Worm (Caenorhabditis elegans) whole organism, L3 larva: Measurements from ENCODE around the gene ZC239.15.

Source experiments
- ZK546.5 ChIP-seq: sonication (generic microtip); optimal IDR thresholded peaks from 2 replicates; lab custom pipeline; 2017; ENCODE audit warnings: missing biosample characterization, missing genetic modification characterization
- ceh-16 ChIP-seq: sonication (generic microtip); optimal IDR thresholded peaks from 2 replicates; lab custom pipeline; 2017; ENCODE audit warnings: missing biosample characterization, missing genetic modification characterization
- ceh-28 ChIP-seq: fragments of 150-350 bp; optimal IDR thresholded peaks from 2 replicates; lab custom pipeline; 2014; ENCODE audit warnings: missing biosample characterization, missing genetic modification reagents, missing genetic modification characterization
- ceh-82 ChIP-seq: fragments of 150-350 bp; optimal IDR thresholded peaks from 2 replicates; lab custom pipeline; 2014; ENCODE audit warnings: missing biosample characterization, missing genetic modification characterization
- daf-12 ChIP-seq: fragments of 150-350 bp; optimal IDR thresholded peaks from 2 replicates; lab custom pipeline; 2014; ENCODE audit warnings: missing biosample characterization, missing genetic modification reagents, missing genetic modification characterization
- egl-27 ChIP-seq: sonication (generic microtip); optimal IDR thresholded peaks from 4 replicates; lab custom pipeline; 2017; ENCODE audit warnings: missing biosample characterization, missing genetic modification reagents, missing genetic modification characterization
- egl-5 ChIP-seq: fragments of 150-350 bp; optimal IDR thresholded peaks from 2 replicates; lab custom pipeline; 2017; ENCODE audit warnings: missing biosample characterization, missing genetic modification reagents, missing genetic modification characterization, inconsistent platforms
- elt-2 ChIP-seq: sonication (generic microtip); optimal IDR thresholded peaks from 2 replicates; lab custom pipeline; 2016; ENCODE audit warnings: missing genetic modification reagents, mild to moderate bottlenecking, missing genetic modification characterization, missing compliant biosample characterization
- elt-3 ChIP-seq, 3 experiments: fragments of 150-350 bp in 1 of 3; sonication (generic microtip) in 2 of 3; optimal IDR thresholded peaks; 2 replicates in 2 of 3; 4 replicates in 1 of 3; lab custom pipeline; 2014 to 2017; ENCODE audit warnings: missing biosample characterization in 3 of 3, missing genetic modification characterization in 3 of 3
- fkh-10 ChIP-seq: sonication (generic microtip); optimal IDR thresholded peaks from 2 replicates; lab custom pipeline; 2017; ENCODE audit warnings: missing biosample characterization, missing genetic modification reagents, missing genetic modification characterization
- fkh-2 ChIP-seq: fragments of 150-350 bp; optimal IDR thresholded peaks from 2 replicates; lab custom pipeline; 2014; ENCODE audit warnings: missing biosample characterization, missing genetic modification reagents, missing genetic modification characterization
- fos-1 ChIP-seq: fragments of 150-350 bp; optimal IDR thresholded peaks from 2 replicates; lab custom pipeline; 2014; ENCODE audit warnings: missing biosample characterization, missing genetic modification characterization
- hmg-11 ChIP-seq: sonication (generic microtip); optimal IDR thresholded peaks from 2 replicates; lab custom pipeline; 2016; ENCODE audit warnings: missing genetic modification characterization, missing compliant biosample characterization
- lin-15B ChIP-seq: fragments of 150-350 bp; optimal IDR thresholded peaks from 2 replicates; lab custom pipeline; 2014; ENCODE audit warnings: missing biosample characterization, missing genetic modification characterization
- lin-39 ChIP-seq: fragments of 150-350 bp; optimal IDR thresholded peaks from 2 replicates; lab custom pipeline; 2018; ENCODE audit warnings: missing biosample characterization, missing genetic modification reagents, missing genetic modification characterization
- lsy-12 ChIP-seq: sonication (generic microtip); optimal IDR thresholded peaks from 2 replicates; lab custom pipeline; 2016; ENCODE audit warnings: mild to moderate bottlenecking, missing genetic modification characterization, missing compliant biosample characterization
- mdl-1 ChIP-seq: fragments of 150-350 bp; optimal IDR thresholded peaks from 2 replicates; lab custom pipeline; 2014; ENCODE audit warnings: missing biosample characterization, missing genetic modification characterization
- mml-1 ChIP-seq: fragments of 150-350 bp; sonication (generic microtip); optimal IDR thresholded peaks from 3 replicates; lab custom pipeline; 2014; ENCODE audit warnings: missing biosample characterization, missing genetic modification characterization
- nfya-1 ChIP-seq: sonication (generic microtip); optimal IDR thresholded peaks from 2 replicates; lab custom pipeline; 2017; ENCODE audit warnings: missing genetic modification characterization, mild to moderate bottlenecking, missing compliant biosample characterization, antibody characterized with exemption, moderate library complexity; ENCODE audit not compliant: insufficient read depth
- nhr-11 ChIP-seq: fragments of 150-350 bp; optimal IDR thresholded peaks from 2 replicates; lab custom pipeline; 2014; ENCODE audit warnings: missing biosample characterization, missing genetic modification characterization
- nhr-23 ChIP-seq: fragments of 150-350 bp; optimal IDR thresholded peaks from 2 replicates; lab custom pipeline; 2014; ENCODE audit warnings: missing biosample characterization, missing genetic modification reagents, missing genetic modification characterization
- nhr-237 ChIP-seq: fragments of 150-350 bp; optimal IDR thresholded peaks from 2 replicates; lab custom pipeline; 2014; ENCODE audit warnings: missing biosample characterization, missing genetic modification characterization
- nhr-25 ChIP-seq: sonication (generic microtip); optimal IDR thresholded peaks from 2 replicates; lab custom pipeline; 2017; ENCODE audit warnings: missing biosample characterization, missing genetic modification characterization
- nhr-28 ChIP-seq: fragments of 150-350 bp; optimal IDR thresholded peaks from 2 replicates; lab custom pipeline; 2014; ENCODE audit warnings: missing biosample characterization, missing genetic modification characterization
- nhr-43 ChIP-seq: sonication (generic microtip); optimal IDR thresholded peaks from 2 replicates; lab custom pipeline; 2016; ENCODE audit warnings: mild to moderate bottlenecking, missing genetic modification characterization, missing compliant biosample characterization; ENCODE audit not compliant: poor library complexity, severe bottlenecking
- nhr-77 ChIP-seq: fragments of 150-350 bp; optimal IDR thresholded peaks from 2 replicates; lab custom pipeline; 2014; ENCODE audit warnings: missing biosample characterization, missing genetic modification characterization
- pha-4 ChIP-seq: fragments of 150-350 bp; optimal IDR thresholded peaks from 2 replicates; lab custom pipeline; 2014; ENCODE audit warnings: missing biosample characterization, missing genetic modification reagents, missing genetic modification characterization
- pqm-1 ChIP-seq: fragments of 150-350 bp; optimal IDR thresholded peaks from 2 replicates; lab custom pipeline; 2017; ENCODE audit warnings: missing biosample characterization, missing genetic modification characterization, inconsistent platforms
- sea-2 ChIP-seq: fragments of 150-350 bp; sonication (generic microtip); optimal IDR thresholded peaks from 4 replicates; lab custom pipeline; 2014; ENCODE audit warnings: missing biosample characterization, missing genetic modification reagents, missing genetic modification characterization
- skn-1 ChIP-seq: fragments of 150-350 bp; optimal IDR thresholded peaks from 2 replicates; lab custom pipeline; 2014; ENCODE audit warnings: missing biosample characterization, missing genetic modification characterization
- snpc-4 ChIP-seq: fragments of 150-350 bp; optimal IDR thresholded peaks from 2 replicates; lab custom pipeline; 2014; ENCODE audit warnings: missing biosample characterization, missing genetic modification characterization
- tbx-2 ChIP-seq: sonication (generic microtip); optimal IDR thresholded peaks from 2 replicates; lab custom pipeline; 2016; ENCODE audit warnings: mild to moderate bottlenecking, missing genetic modification characterization, missing compliant biosample characterization
- zag-1 ChIP-seq: fragments of 150-350 bp; optimal IDR thresholded peaks from 2 replicates; lab custom pipeline; 2014; ENCODE audit warnings: missing biosample characterization, missing genetic modification characterization
- ztf-4 ChIP-seq: fragments of 150-350 bp; optimal IDR thresholded peaks from 2 replicates; lab custom pipeline; 2014; ENCODE audit warnings: missing biosample characterization, missing genetic modification characterization

ZC239.15 gene

DNA sequence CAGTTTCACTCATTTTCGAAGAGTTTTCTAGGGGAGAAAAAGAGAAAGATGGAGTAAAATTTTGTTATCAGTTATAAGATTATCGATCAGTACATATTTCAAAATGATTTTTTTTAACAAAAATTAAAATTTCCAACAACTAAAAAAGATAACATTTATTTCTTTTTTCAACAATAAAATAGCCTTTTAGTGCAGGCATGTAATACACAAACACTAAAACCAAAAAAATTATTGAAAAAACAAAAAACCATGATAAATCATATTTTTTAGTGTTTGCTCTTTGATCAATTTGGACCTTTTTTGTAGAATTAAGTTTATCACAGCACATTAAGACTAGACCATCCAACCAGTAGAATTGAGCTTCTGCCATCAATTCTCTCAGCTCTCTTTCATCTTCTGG, at the start of gene ZC239.15:
TSS of gene ZC239.15 (minus strand) at position 101 of the 400 bp plus-strand sequence.
- TF ChIP-seq mdl-1 (no peak), hmg-11 (tag; lab: Kevin White, UChicago) (no peak), elt-2 (peak; percentile 20), ztf-4 (tag; lab: Kevin White, UChicago) (no peak)

DNA sequence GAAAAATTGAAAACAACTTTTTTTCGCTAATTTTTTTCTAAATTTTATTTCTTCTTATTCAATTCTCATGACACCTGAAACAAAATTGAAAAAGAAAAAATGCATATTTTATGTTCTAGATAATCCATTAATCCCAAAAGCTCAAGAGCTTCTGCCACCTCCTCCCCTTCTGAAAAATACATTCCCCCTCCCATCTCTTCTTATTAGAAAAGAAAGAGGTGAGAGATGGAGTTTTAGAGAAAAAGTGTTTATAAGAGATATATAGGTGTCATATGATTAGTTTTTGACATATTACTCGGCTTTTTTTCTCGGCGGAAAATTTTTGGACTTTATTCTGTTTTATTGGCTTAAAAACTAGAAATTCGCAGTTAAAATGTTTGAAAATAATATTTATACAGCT, 46.1 kb upstream of the ZC239.15 start:
- TF ChIP-seq egl-5 = no peak

DNA sequence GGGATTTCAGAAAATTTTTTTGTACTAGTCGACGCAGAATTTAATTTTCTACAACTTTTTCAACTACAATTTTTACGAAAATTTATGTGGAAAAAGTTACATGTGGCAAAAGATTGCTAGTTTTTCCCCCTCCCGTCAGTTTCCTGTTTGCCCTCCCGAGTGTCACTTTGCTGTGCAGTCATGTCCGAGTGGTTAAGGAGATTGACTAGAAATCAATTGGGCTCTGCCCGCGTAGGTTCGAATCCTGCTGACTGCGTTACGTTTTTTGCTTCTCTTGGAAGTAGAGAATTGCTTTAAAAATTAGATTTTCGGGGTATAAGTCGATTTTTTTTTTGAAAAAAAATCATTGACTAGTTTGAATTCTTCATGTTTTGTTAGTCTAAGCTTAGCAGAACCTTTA, 43.3 kb upstream of the ZC239.15 start:
- TF ChIP-seq ceh-82 (tag; lab: Kevin White, UChicago) = no peak
- TF ChIP-seq ZK546.5 = no peak
- TF ChIP-seq egl-5 = no peak
- no peak for TF ChIP-seq fkh-10 (GFP tag; lab: Kevin White, UChicago)
- no peak for TF ChIP-seq nhr-237 (tag; lab: Kevin White, UChicago)
- peak; percentile 17 for TF ChIP-seq pha-4 (tag; lab: Kevin White, UChicago)
- TF ChIP-seq elt-3 (tag; optimal IDR thresholded peaks at IDR 0.05; lab: Kevin White, UChicago) = no peak
- no peak for TF ChIP-seq nhr-25 (tag; lab: Kevin White, UChicago)
- TF ChIP-seq nhr-43 = no peak
- TF ChIP-seq skn-1 (tag; lab: Kevin White, UChicago) = no peak
- peak; percentile 8 for TF ChIP-seq nfya-1 (tag; lab: Kevin White, UChicago)
- TF ChIP-seq sea-2 = no peak
- TF ChIP-seq egl-27 (tag; lab: Kevin White, UChicago) = no peak
- no peak for TF ChIP-seq ceh-16 (tag; lab: Kevin White, UChicago)

DNA sequence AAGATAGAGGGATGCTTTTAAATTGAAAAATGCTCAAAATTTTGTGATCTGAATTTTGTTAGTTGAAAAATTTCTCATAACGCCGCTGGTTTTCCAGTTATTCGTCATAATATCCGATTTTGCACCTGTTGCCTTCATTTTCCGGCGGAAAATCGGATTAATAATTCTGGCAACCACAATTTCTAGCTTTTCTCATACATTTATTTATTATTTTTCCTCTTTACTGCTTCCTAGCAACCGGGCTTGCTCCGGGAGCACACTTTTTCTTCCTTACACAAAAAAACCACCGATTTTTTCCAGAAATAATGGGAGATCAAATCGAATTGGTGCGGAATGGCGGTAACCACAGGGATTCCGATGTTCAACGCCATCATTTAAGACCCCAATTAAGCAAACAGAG, 42.8 kb upstream of the ZC239.15 start, which contains the start of gene F02E11.7:
TSS of gene F02E11.7 (plus strand) at position 301 of the 400 bp plus-strand sequence.
- TF ChIP-seq daf-12 (tag; lab: Kevin White, UChicago) = no peak
- TF ChIP-seq elt-3 (tag; optimal IDR thresholded peaks at IDR 0.05; lab: Kevin White, UChicago) = no peak
- no peak for TF ChIP-seq nhr-237 (tag; lab: Kevin White, UChicago)
- no peak for TF ChIP-seq nhr-77 (tag; lab: Kevin White, UChicago)
- TF ChIP-seq mml-1 (tag; lab: Kevin White, UChicago) = no peak
- no peak for TF ChIP-seq nfya-1 (tag; lab: Kevin White, UChicago)
- TF ChIP-seq lsy-12 (tag; lab: Kevin White, UChicago) = no peak
- no peak for TF ChIP-seq pha-4 (tag; lab: Kevin White, UChicago)
- no peak for TF ChIP-seq mdl-1
- no peak for TF ChIP-seq skn-1 (tag; lab: Kevin White, UChicago)
- TF ChIP-seq nhr-23 = no peak
- TF ChIP-seq nhr-43 = no peak

DNA sequence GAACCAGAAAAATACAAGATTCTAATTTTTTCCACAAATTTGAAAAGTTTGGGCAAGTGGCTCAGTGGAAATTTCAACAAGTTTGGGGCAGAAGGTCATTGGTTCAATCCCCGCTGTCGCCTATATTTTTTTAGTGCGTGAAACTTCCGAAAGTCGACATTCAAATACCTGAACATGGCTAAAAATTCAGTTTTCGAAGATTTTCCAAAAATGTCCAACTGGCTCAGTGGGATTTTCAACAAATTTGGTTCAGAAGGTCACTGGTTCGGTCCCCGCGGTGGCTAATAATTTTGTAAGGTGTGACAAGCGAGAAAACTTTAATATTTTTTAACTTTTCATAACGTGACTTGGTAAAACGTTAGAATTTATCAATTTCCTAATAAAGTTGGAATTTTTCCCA, 40.2 kb upstream of the ZC239.15 start:
- TF ChIP-seq lsy-12 (tag; lab: Kevin White, UChicago) = no peak
- no peak for TF ChIP-seq mml-1 (tag; lab: Kevin White, UChicago)
- no peak for TF ChIP-seq ceh-82 (tag; lab: Kevin White, UChicago)
- no peak for TF ChIP-seq elt-3 (tag; optimal IDR thresholded peaks at IDR 0.05; lab: Kevin White, UChicago)
- no peak for TF ChIP-seq nhr-11 (tag; lab: Kevin White, UChicago)
- TF ChIP-seq pqm-1 (tag; lab: Kevin White, UChicago) = no peak
- TF ChIP-seq fos-1 (tag; lab: Kevin White, UChicago) = no peak
- no peak for TF ChIP-seq nhr-28 (tag; lab: Kevin White, UChicago)
- no peak for TF ChIP-seq tbx-2 (tag; lab: Kevin White, UChicago)
- TF ChIP-seq lin-39 (tag; lab: Kevin White, UChicago) = no peak
- TF ChIP-seq zag-1 = no peak
- no peak for TF ChIP-seq elt-2
- no peak for TF ChIP-seq ceh-28 (tag; lab: Kevin White, UChicago)
- TF ChIP-seq snpc-4 (tag; lab: Kevin White, UChicago) = no peak
- TF ChIP-seq lin-15B (tag; lab: Kevin White, UChicago) = no peak
- TF ChIP-seq fkh-10 (GFP tag; lab: Kevin White, UChicago) = no peak
- TF ChIP-seq ztf-4 (tag; lab: Kevin White, UChicago) = no peak
- TF ChIP-seq fkh-2 (tag; lab: Kevin White, UChicago) = no peak
